Worm (Caenorhabditis elegans) whole organism, midembryonic: ENCODE results near the gene nspg-8.

Experiments
- T22C8.4 ChIP-seq: fragments of 200-800 bp; sonication (Bioruptor generic); IDR thresholded peaks from 2 replicates; pipeline ENCODE4 v1.3.6; 2022; ENCODE audit warnings: missing genetic modification characterization, missing compliant biosample characterization
- cog-1 ChIP-seq: sonication (generic microtip); optimal IDR thresholded peaks from 2 replicates; lab custom pipeline; 2016; ENCODE audit warnings: missing genetic modification characterization, missing compliant biosample characterization
- flt-1 ChIP-seq: fragments of 200-800 bp; sonication (Bioruptor generic); IDR thresholded peaks from 2 replicates; pipeline ENCODE4 v1.3.6; 2022; ENCODE audit warnings: missing genetic modification characterization, missing compliant biosample characterization
- klf-2 ChIP-seq: fragments of 200-800 bp; sonication (Bioruptor generic); conservative IDR thresholded peaks from 2 replicates; pipeline ENCODE4 v1.3.6; 2022; ENCODE audit warnings: missing genetic modification reagents, missing genetic modification characterization, missing compliant biosample characterization
- med-1 ChIP-seq: sonication (generic microtip); optimal IDR thresholded peaks from 2 replicates; lab custom pipeline; 2017; ENCODE audit warnings: missing genetic modification characterization, mild to moderate bottlenecking, missing compliant biosample characterization, antibody characterized with exemption, missing genetic modification reagents; ENCODE audit not compliant: insufficient read depth
- ref-1 ChIP-seq: fragments of 200-800 bp; sonication (Bioruptor generic); conservative IDR thresholded peaks from 2 replicates; pipeline ENCODE4 v1.3.6; 2022; ENCODE audit warnings: missing genetic modification reagents, missing genetic modification characterization, missing compliant biosample characterization
- tab-1 ChIP-seq: fragments of 200-800 bp; sonication (Bioruptor generic); IDR thresholded peaks from 2 replicates; pipeline ENCODE4 v1.3.6; 2022; ENCODE audit warnings: missing genetic modification characterization, missing compliant biosample characterization
- ztf-23 ChIP-seq: fragments of 200-800 bp; sonication (Bioruptor generic); IDR thresholded peaks from 2 replicates; pipeline ENCODE4 v1.3.6; 2022; ENCODE audit warnings: missing genetic modification reagents, missing genetic modification characterization, missing compliant biosample characterization
- ztf-29 ChIP-seq: fragments of 200-800 bp; sonication (Bioruptor generic); IDR thresholded peaks from 2 replicates; pipeline ENCODE4 v1.3.6; 2022; ENCODE audit warnings: missing genetic modification reagents, missing genetic modification characterization, missing compliant biosample characterization

The nspg-8 gene

ce11 chrIII:1181756-1182155 lies at the start of gene nspg-8:
Gene nspg-8 (plus strand): TSS chrIII:1182056.
- TF ChIP-seq flt-1 (GFP tag; lab: Robert Waterston, UW) (no peak), klf-2 (GFP tag; lab: Robert Waterston, UW) (no peak), tab-1 (GFP tag; lab: Robert Waterston, UW) (no peak), ztf-29 (GFP tag; lab: Robert Waterston, UW) (no peak), T22C8.4 (no peak), ztf-23 (GFP tag; lab: Robert Waterston, UW) (no peak)

DNA sequence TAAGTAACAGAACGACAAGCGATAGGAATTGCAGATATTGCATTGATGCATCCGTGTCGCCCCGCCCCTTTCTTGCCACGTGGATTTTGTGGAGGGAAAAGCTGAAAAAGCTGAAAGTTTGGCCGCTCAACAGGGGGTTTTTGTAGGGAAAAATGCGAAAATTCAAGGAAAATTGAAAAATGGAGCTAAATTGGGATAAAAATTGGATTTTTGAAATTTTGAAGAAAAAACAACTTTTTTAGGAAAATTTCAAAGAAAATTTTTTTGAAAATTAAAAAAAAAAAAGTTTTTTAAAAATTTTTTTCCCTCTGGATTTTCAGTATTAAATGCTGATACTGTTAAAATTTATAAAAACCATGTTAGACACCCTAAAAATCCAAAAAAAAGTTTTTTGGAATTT lies 45.9 kb upstream of the nspg-8 start, which contains the start of gene lgc-46:
TSS of gene lgc-46 (minus strand) at position 101 of the 400 bp plus-strand sequence.
- TF ChIP-seq ztf-23 (GFP tag; lab: Robert Waterston, UW) (no peak), ref-1 (no peak), ztf-29 (GFP tag; lab: Robert Waterston, UW) (no peak), klf-2 (GFP tag; lab: Robert Waterston, UW) (no peak), flt-1 (GFP tag; lab: Robert Waterston, UW) (no peak), T22C8.4 (no peak), tab-1 (GFP tag; lab: Robert Waterston, UW) (no peak), med-1 (GFP tag; lab: Kevin White, UChicago) (no peak), cog-1 (tag; lab: Kevin White, UChicago) (no peak)

DNA sequence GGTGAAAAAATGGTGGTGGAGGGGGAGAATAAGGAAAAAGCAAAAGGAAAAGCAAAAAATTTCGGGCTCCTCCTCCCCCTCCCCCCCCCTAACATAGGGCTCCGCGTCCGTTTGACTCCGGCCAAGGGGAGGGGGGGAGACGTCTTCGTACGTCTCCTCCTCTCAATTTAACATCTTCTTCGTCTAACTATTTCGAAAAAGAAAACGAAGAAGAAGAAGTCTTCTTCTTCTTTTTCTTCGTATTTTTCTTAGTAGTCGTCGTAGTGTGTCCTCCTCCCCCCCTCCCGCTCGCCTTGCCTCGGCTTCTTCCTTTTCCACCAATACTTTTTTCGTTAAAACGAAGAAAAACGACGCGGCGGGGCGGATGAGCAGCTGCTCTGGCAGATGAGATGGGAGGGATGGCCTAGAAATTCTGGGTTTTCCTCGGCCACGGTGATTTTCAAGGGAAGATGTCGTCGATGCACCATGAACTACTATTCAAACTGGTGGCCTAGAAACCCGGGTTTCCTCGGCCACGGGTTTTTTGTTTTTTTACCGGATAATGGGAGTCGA lies 45.0 kb upstream of the nspg-8 start:
- TF ChIP-seq tab-1 (GFP tag; lab: Robert Waterston, UW) = no peak
- TF ChIP-seq ztf-23 (GFP tag; lab: Robert Waterston, UW) = no peak
- TF ChIP-seq cog-1 (tag; lab: Kevin White, UChicago) = no peak
- TF ChIP-seq flt-1 (GFP tag; lab: Robert Waterston, UW) = no peak
- no peak for TF ChIP-seq ztf-29 (GFP tag; lab: Robert Waterston, UW)
- no peak for TF ChIP-seq med-1 (GFP tag; lab: Kevin White, UChicago)
- no peak for TF ChIP-seq klf-2 (GFP tag; lab: Robert Waterston, UW)
- no peak for TF ChIP-seq T22C8.4
- no peak for TF ChIP-seq ref-1

ce11 chrIII:1142798-1143197 lies 39.1 kb upstream of the nspg-8 start, which contains the start of gene smr-1:
Gene smr-1 (plus strand): TSS chrIII:1143172.
- TF ChIP-seq cog-1 (tag; lab: Kevin White, UChicago) (no peak), ref-1 (no peak), T22C8.4 (peak; percentile 40; the same call in 1 of the 2 replicates), flt-1 (GFP tag; lab: Robert Waterston, UW) (0 out of 2 replicates have a peak, but pooled peaks have one; percentile 51), ztf-23 (GFP tag; lab: Robert Waterston, UW) (peak; percentile 78), med-1 (GFP tag; lab: Kevin White, UChicago) (peak; percentile 35), ztf-29 (GFP tag; lab: Robert Waterston, UW) (no peak), klf-2 (GFP tag; lab: Robert Waterston, UW) (0 out of 2 replicates have a peak, but pooled peaks have one; percentile 53), tab-1 (GFP tag; lab: Robert Waterston, UW) (peak; percentile 40; the same call in 1 of the 2 replicates)

- TF ChIP-seq cog-1 (tag; lab: Kevin White, UChicago) (no peak), flt-1 (GFP tag; lab: Robert Waterston, UW) (no peak), tab-1 (GFP tag; lab: Robert Waterston, UW) (no peak), ztf-23 (GFP tag; lab: Robert Waterston, UW) (no peak), klf-2 (GFP tag; lab: Robert Waterston, UW) (no peak), ref-1 (no peak), ztf-29 (GFP tag; lab: Robert Waterston, UW) (no peak), med-1 (GFP tag; lab: Kevin White, UChicago) (no peak), T22C8.4 (no peak)
Observed at ce11 chrIII:1144816-1145215, 37.0 kb upstream of the nspg-8 start.

DNA sequence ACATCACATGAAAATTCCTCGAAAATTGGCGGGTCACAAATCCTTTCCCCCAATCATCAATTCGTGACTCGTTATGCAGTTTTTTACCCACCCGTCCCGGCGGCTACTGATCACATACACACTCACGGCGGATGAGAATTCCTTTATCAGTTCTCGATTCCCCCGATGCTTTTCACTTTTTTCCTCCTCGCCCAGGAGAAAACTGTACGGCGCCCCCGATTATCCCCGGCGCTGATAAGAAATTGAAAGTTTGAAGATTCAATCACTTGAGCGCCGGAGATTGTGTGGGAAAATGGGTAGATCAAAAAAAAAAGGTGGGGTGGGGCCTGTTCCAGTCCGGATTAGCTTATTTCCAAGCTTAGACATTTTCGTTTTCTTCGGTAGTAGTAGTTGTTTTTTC lies 34.0 kb upstream of the nspg-8 start:
- no peak for TF ChIP-seq cog-1 (tag; lab: Kevin White, UChicago)
- TF ChIP-seq tab-1 (GFP tag; lab: Robert Waterston, UW) = no peak
- no peak for TF ChIP-seq med-1 (GFP tag; lab: Kevin White, UChicago)
- no peak for TF ChIP-seq T22C8.4
- TF ChIP-seq flt-1 (GFP tag; lab: Robert Waterston, UW) = no peak
- TF ChIP-seq ztf-23 (GFP tag; lab: Robert Waterston, UW) = no peak
- no peak for TF ChIP-seq klf-2 (GFP tag; lab: Robert Waterston, UW)
- TF ChIP-seq ref-1 = no peak
- no peak for TF ChIP-seq ztf-29 (GFP tag; lab: Robert Waterston, UW)

DNA sequence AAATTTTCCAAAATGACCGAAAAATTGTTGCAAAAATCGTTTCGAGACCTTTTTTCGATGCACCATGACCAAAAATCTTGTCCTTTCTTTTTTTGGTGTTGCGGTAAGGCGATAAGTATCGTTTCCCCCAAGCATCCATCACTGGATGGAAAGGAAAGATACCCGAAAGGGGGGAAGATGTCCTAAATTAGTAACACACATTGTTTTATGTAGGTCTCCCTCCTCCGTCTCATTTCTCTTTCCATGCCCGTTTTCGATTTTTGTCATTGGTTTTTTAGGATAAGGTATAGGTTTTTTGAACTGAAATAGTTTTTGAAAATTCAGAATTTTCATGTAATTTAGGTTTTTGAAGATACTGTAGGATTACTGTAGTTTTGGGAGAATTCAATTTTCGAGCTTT lies 32.4 kb upstream of the nspg-8 start:
- TF ChIP-seq tab-1 (GFP tag; lab: Robert Waterston, UW) (no peak), klf-2 (GFP tag; lab: Robert Waterston, UW) (no peak), ztf-29 (GFP tag; lab: Robert Waterston, UW) (no peak), ztf-23 (GFP tag; lab: Robert Waterston, UW) (no peak), med-1 (GFP tag; lab: Kevin White, UChicago) (no peak), ref-1 (no peak)

DNA sequence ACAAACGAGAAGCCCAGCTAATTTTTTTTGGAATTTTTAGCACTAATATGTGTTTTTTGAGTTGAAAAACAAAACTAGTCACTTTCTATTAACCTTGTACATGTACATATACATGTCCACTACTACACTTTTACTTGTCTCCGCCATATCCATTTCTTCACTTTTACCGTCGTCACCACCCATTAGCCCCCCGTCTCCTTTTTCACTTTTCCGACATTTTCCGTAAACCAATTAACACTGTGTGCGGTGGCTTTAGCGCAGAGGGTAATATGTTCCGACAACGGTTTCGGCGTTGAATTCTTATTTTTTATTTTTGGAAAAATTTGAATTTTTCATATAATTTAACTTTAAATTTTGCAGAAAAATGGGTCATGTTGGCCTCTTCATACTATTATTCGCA lies 30.2 kb upstream of the nspg-8 start, which contains the start of gene cdh-12:
TSS of gene cdh-12 (plus strand) at position 365 of the 400 bp plus-strand sequence.
- TF ChIP-seq med-1 (GFP tag; lab: Kevin White, UChicago) (no peak), flt-1 (GFP tag; lab: Robert Waterston, UW) (no peak)

DNA sequence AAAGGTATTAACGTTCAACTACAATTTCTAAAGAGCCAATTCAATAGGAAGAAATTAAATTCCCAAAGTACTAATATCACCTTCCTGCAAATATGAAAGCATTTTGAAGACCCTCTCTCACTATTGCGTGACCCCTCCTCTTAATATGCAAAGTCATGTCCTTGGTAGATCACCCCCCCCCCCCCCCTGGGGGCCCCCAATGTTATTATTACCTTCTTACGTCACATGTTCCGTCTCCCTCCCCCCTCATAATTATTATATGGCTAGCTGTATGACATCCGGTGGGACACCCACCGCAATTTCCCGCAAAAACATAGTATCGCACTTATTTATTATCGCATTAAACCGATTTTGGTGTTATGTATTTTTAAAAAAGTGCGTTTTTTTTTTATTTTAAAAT lies 19.9 kb upstream of the nspg-8 start:
- TF ChIP-seq ztf-23 (GFP tag; lab: Robert Waterston, UW) (no peak), klf-2 (GFP tag; lab: Robert Waterston, UW) (no peak), ref-1 (no peak), T22C8.4 (no peak), tab-1 (GFP tag; lab: Robert Waterston, UW) (no peak), med-1 (GFP tag; lab: Kevin White, UChicago) (no peak), flt-1 (GFP tag; lab: Robert Waterston, UW) (no peak), cog-1 (tag; lab: Kevin White, UChicago) (no peak), ztf-29 (GFP tag; lab: Robert Waterston, UW) (no peak)
